5 worm cellular contexts compared by ENCODE assay signal in genomic region chrII:8817225-8817624, ce11.
TF ChIP-seq lines count a peak whose summit lies in the region.

No protein-coding gene starts in this region.

TF ChIP-seq in whole organism, L1 larva, 84 proteins besides CTCF, POLR2A, EP300 and RAD21 (continues in another document):
- peak; percentile 58 for TF ChIP-seq nhr-71 (tag; optimal IDR thresholded peaks at IDR 0.05; lab: Kevin White, UChicago)
- no peak for TF ChIP-seq isw-1 (GFP tag; IDR thresholded peaks at IDR 0.05; lab: Robert Waterston, UW)
- TF ChIP-seq tbx-2 (tag; optimal IDR thresholded peaks at IDR 0.05; lab: Kevin White, UChicago), result no peak
- peak; percentile 46 for TF ChIP-seq nhr-20 (tag; optimal IDR thresholded peaks at IDR 0.05; lab: Kevin White, UChicago)
- TF ChIP-seq nhr-90 (tag; optimal IDR thresholded peaks at IDR 0.05; lab: Kevin White, UChicago; ENCODE audit: poor library complexity), result peak; percentile 51
- peak; percentile 74 for TF ChIP-seq nhr-85 (tag; lab: Kevin White, UChicago)
- no peak for TF ChIP-seq nhr-77 (tag; optimal IDR thresholded peaks at IDR 0.05; lab: Kevin White, UChicago)
- 0 out of 2 replicates have a peak, but pooled peaks have one; percentile 10 for TF ChIP-seq mab-9 (GFP tag; IDR thresholded peaks at IDR 0.05; lab: Robert Waterston, UW)
- peak; percentile 14 for TF ChIP-seq lir-3 (tag; optimal IDR thresholded peaks at IDR 0.05; lab: Kevin White, UChicago; ENCODE audit: poor library complexity)
- peak; percentile 32 for TF ChIP-seq blmp-1 (tag; optimal IDR thresholded peaks at IDR 0.05; lab: Kevin White, UChicago)
- TF ChIP-seq hpl-2 (GFP tag; optimal IDR thresholded peaks at IDR 0.05; lab: Kevin White, UChicago), result peak; percentile 15
- TF ChIP-seq hlh-17 (GFP tag; optimal IDR thresholded peaks at IDR 0.05; lab: Kevin White, UChicago; ENCODE audit: borderline replicate concordance), result no peak
- peak in 2 of 6 experiments; percentile 39 to 66 for TF ChIP-seq elt-3 (tag; optimal IDR thresholded peaks at IDR 0.05; lab: Kevin White, UChicago)
- TF ChIP-seq snu-23 (GFP tag; optimal IDR thresholded peaks at IDR 0.05; lab: Kevin White, UChicago), result peak; percentile 63
- TF ChIP-seq lin-35 (GFP tag; optimal IDR thresholded peaks at IDR 0.05; lab: Kevin White, UChicago), result peak in 1 of 2 experiments; percentile 32
- TF ChIP-seq alr-1 (tag; optimal IDR thresholded peaks at IDR 0.05; lab: Kevin White, UChicago; ENCODE audit: borderline replicate concordance), result no peak
- TF ChIP-seq lsy-2 (tag; optimal IDR thresholded peaks at IDR 0.05; lab: Kevin White, UChicago), result peak in 1 of 2 experiments; percentile 24

TF ChIP-seq in whole organism, L2 larva, 48 proteins besides CTCF, POLR2A, EP300 and RAD21 (continues in another document):
- no peak for TF ChIP-seq gmeb-1 (tag; optimal IDR thresholded peaks at IDR 0.05; lab: Kevin White, UChicago)
- no peak for TF ChIP-seq skn-1 (tag; optimal IDR thresholded peaks at IDR 0.05; lab: Kevin White, UChicago)
- peak; percentile 85 for TF ChIP-seq nhr-21 (tag; optimal IDR thresholded peaks at IDR 0.05; lab: Kevin White, UChicago)
- no peak for TF ChIP-seq peb-1 (tag; optimal IDR thresholded peaks at IDR 0.05; lab: Kevin White, UChicago)
- no peak for TF ChIP-seq nhr-6 (tag; optimal IDR thresholded peaks at IDR 0.05; lab: Kevin White, UChicago)
- TF ChIP-seq nhr-77 (tag; optimal IDR thresholded peaks at IDR 0.05; lab: Kevin White, UChicago), result no peak
- TF ChIP-seq blmp-1 (tag; optimal IDR thresholded peaks at IDR 0.05; lab: Kevin White, UChicago; ENCODE audit: insufficient read depth), result peak; percentile 12
- TF ChIP-seq nhr-11 (tag; optimal IDR thresholded peaks at IDR 0.05; lab: Kevin White, UChicago), result no peak
- TF ChIP-seq mab-5 (tag; optimal IDR thresholded peaks at IDR 0.05; lab: Kevin White, UChicago), result no peak
- no peak for TF ChIP-seq elt-1 (tag; optimal IDR thresholded peaks at IDR 0.05; lab: Kevin White, UChicago)
- TF ChIP-seq aly-2 (tag; optimal IDR thresholded peaks at IDR 0.05; lab: Kevin White, UChicago), result no peak
- TF ChIP-seq unc-62 (GFP tag; optimal IDR thresholded peaks at IDR 0.05; lab: Kevin White, UChicago), result no peak
- TF ChIP-seq lin-39 (tag; optimal IDR thresholded peaks at IDR 0.05; lab: Kevin White, UChicago), result no peak
- no peak for TF ChIP-seq unc-39 (tag; optimal IDR thresholded peaks at IDR 0.05; lab: Kevin White, UChicago)
- peak in 1 of 2 experiments; percentile 16 for TF ChIP-seq lsy-2 (tag; optimal IDR thresholded peaks at IDR 0.05; lab: Kevin White, UChicago)
- TF ChIP-seq lin-11 (tag; optimal IDR thresholded peaks at IDR 0.05; lab: Kevin White, UChicago), result no peak
- no peak for TF ChIP-seq snpc-4 (tag; optimal IDR thresholded peaks at IDR 0.05; lab: Kevin White, UChicago)
- TF ChIP-seq ceh-16 (tag; optimal IDR thresholded peaks at IDR 0.05; lab: Kevin White, UChicago), result no peak
- peak; percentile 51 for TF ChIP-seq sma-3 (GFP tag; optimal IDR thresholded peaks at IDR 0.05; lab: Kevin White, UChicago)
- TF ChIP-seq dmd-4 (tag; optimal IDR thresholded peaks at IDR 0.05; lab: Kevin White, UChicago), result no peak

TF ChIP-seq in whole organism, L3 larva, 47 proteins besides CTCF, POLR2A, EP300 and RAD21:
- TF ChIP-seq nhr-25 (tag; optimal IDR thresholded peaks at IDR 0.05; lab: Kevin White, UChicago), result peak; percentile 49
- no peak for TF ChIP-seq lin-15B (tag; optimal IDR thresholded peaks at IDR 0.05; lab: Kevin White, UChicago)
- peak; percentile 43 for TF ChIP-seq nhr-23 (tag; optimal IDR thresholded peaks at IDR 0.05; lab: Kevin White, UChicago)
- peak; percentile 33 for TF ChIP-seq nhr-43 (tag; optimal IDR thresholded peaks at IDR 0.05; lab: Kevin White, UChicago; ENCODE audit: poor library complexity, severe bottlenecking)

TF ChIP-seq in whole organism, L4 larva, 104 proteins besides CTCF, POLR2A, EP300 and RAD21 (continues in another document):
- TF ChIP-seq nhr-76 (tag; optimal IDR thresholded peaks at IDR 0.05; lab: Kevin White, UChicago) (no peak), ceh-82 (tag; optimal IDR thresholded peaks at IDR 0.05; lab: Kevin White, UChicago) (no peak), dve-1 (tag; optimal IDR thresholded peaks at IDR 0.05; lab: Kevin White, UChicago; ENCODE audit: insufficient read depth) (peak; percentile 16), gei-8 (GFP tag; optimal IDR thresholded peaks at IDR 0.05; lab: Kevin White, UChicago) (no peak), mep-1 (tag; optimal IDR thresholded peaks at IDR 0.05; lab: Kevin White, UChicago) (peak; percentile 52), ceh-44 (GFP tag; IDR thresholded peaks at IDR 0.05; lab: Robert Waterston, UW) (no peak), duxl-1 (tag; optimal IDR thresholded peaks at IDR 0.05; lab: Kevin White, UChicago; ENCODE audit: poor library complexity) (peak; percentile 11), mdl-1 (tag; optimal IDR thresholded peaks at IDR 0.05; lab: Kevin White, UChicago) (no peak), pha-4 (GFP tag; IDR thresholded peaks at IDR 0.05; lab: Robert Waterston, UW) (no peak), pha-4 (tag; optimal IDR thresholded peaks at IDR 0.05; lab: Kevin White, UChicago) (no peak), arid-1 (GFP tag; conservative IDR thresholded peaks at IDR 0.05; lab: Robert Waterston, UW) (0 out of 2 replicates have a peak, but pooled peaks have one; percentile 21), dmd-6 (GFP tag; IDR thresholded peaks at IDR 0.05; lab: Robert Waterston, UW) (no peak), tra-1 (GFP tag; IDR thresholded peaks at IDR 0.05; lab: Robert Waterston, UW) (no peak), zfp-3 (GFP tag; conservative IDR thresholded peaks at IDR 0.05; lab: Robert Waterston, UW) (peak; percentile 88), lsy-2 (tag; optimal IDR thresholded peaks at IDR 0.05; lab: Kevin White, UChicago) (no peak), saeg-2 (GFP tag; IDR thresholded peaks at IDR 0.05; lab: Robert Waterston, UW) (no peak), lir-3 (tag; optimal IDR thresholded peaks at IDR 0.05; lab: Kevin White, UChicago) (no peak), ZK337.2 (GFP tag; IDR thresholded peaks at IDR 0.05; lab: Robert Waterston, UW) (no peak), Y48G9A.11 (GFP tag; IDR thresholded peaks at IDR 0.05; lab: Robert Waterston, UW) (no peak), egl-27 (tag; optimal IDR thresholded peaks at IDR 0.05; lab: Kevin White, UChicago) (no peak), nhr-28 (tag; optimal IDR thresholded peaks at IDR 0.05; lab: Kevin White, UChicago) (peak; percentile 18), mdt-29 (GFP tag; IDR thresholded peaks at IDR 0.05; lab: Robert Waterston, UW) (peak; percentile 10; the same call in 1 of the 2 replicates), nhr-41 (GFP tag; IDR thresholded peaks at IDR 0.05; lab: Robert Waterston, UW) (no peak), ceh-20 (GFP tag; IDR thresholded peaks at IDR 0.05; lab: Robert Waterston, UW) (0 out of 2 replicates have a peak, but pooled peaks have one; percentile 37), zfp-2 (tag; optimal IDR thresholded peaks at IDR 0.05; lab: Kevin White, UChicago) (no peak), mxl-2 (GFP tag; conservative IDR thresholded peaks at IDR 0.05; lab: Robert Waterston, UW) (no peak), hif-1 (tag; optimal IDR thresholded peaks at IDR 0.05; lab: Kevin White, UChicago) (no peak), lin-38 (GFP tag; IDR thresholded peaks at IDR 0.05; lab: Robert Waterston, UW) (no peak)

TF ChIP-seq in whole organism, young adult, 124 proteins besides CTCF, POLR2A, EP300 and RAD21:
- TF ChIP-seq snpc-1.3 (tag; optimal IDR thresholded peaks at IDR 0.05; lab: Kevin White, UChicago; ENCODE audit: insufficient read depth), result no peak
- TF ChIP-seq tbp1 (GFP tag; optimal IDR thresholded peaks at IDR 0.05; lab: Kevin White, UChicago), result no peak
- TF ChIP-seq nhr-120 (GFP tag; IDR thresholded peaks at IDR 0.05; lab: Robert Waterston, UW), result no peak
- no peak for TF ChIP-seq mxl-1 (tag; optimal IDR thresholded peaks at IDR 0.05; lab: Kevin White, UChicago)
- no peak for TF ChIP-seq ceh-58 (GFP tag; IDR thresholded peaks at IDR 0.05; lab: Robert Waterston, UW)
- TF ChIP-seq repo-1 (tag; optimal IDR thresholded peaks at IDR 0.05; lab: Kevin White, UChicago), result peak; percentile 26
- no peak for TF ChIP-seq ceh-40 (GFP tag; IDR thresholded peaks at IDR 0.05; lab: Robert Waterston, UW)
- TF ChIP-seq aptf-2 (GFP tag; conservative IDR thresholded peaks at IDR 0.05; lab: Robert Waterston, UW), result no peak
- peak; percentile 58 for TF ChIP-seq ztf-26 (tag; optimal IDR thresholded peaks at IDR 0.05; lab: Kevin White, UChicago)
